Worm (Caenorhabditis elegans): Measurements from ENCODE around the gene aptf-1.

- TF ChIP-seq nhr-28 (tag; optimal IDR thresholded peaks at IDR 0.05) (no peak), daf-12 (tag; optimal IDR thresholded peaks at IDR 0.05) (no peak), ama-1 (optimal IDR thresholded peaks at IDR 0.05) (no peak), fkh-2 (tag; optimal IDR thresholded peaks at IDR 0.05) (no peak), skn-1 (tag; optimal IDR thresholded peaks at IDR 0.05) (no peak), lin-15B (tag; optimal IDR thresholded peaks at IDR 0.05) (no peak), nhr-43 (tag; optimal IDR thresholded peaks at IDR 0.05; ENCODE audit: poor library complexity, severe bottlenecking) (no peak), egl-5 (tag; optimal IDR thresholded peaks at IDR 0.05) (no peak)
Observed at ce11 chrII:6475180-6475737, 20.5 kb downstream of the aptf-1 start, which contains the start of gene T28D9.16.
